Worm (Caenorhabditis elegans) whole organism, L4 larva: ENCODE measurements around the gene Y23B4A.1.
A peak's percentile ranks its signal among the peaks of the same experiment; 100 is the strongest.

Experiments
- T26A8.4 ChIP-seq: fragments of 200-800 bp; sonication (Bioruptor generic); IDR thresholded peaks from 2 replicates; pipeline ENCODE4 v1.3.6; 2022; ENCODE audit warnings: missing genetic modification characterization, missing compliant biosample characterization
- Y48G9A.11 ChIP-seq: fragments of 200-800 bp; sonication (Bioruptor generic); IDR thresholded peaks from 2 replicates; pipeline ENCODE4 v1.3.6; 2022; ENCODE audit warnings: missing genetic modification reagents, missing genetic modification characterization, missing compliant biosample characterization
- Y5F2A.4 ChIP-seq: fragments of 200-800 bp; sonication (Bioruptor generic); optimal IDR thresholded peaks from 2 replicates; lab custom pipeline; 2018; ENCODE audit warnings: mild to moderate bottlenecking, missing genetic modification characterization, missing compliant biosample characterization
- Y75B8A.6 ChIP-seq: fragments of 200-800 bp; sonication (Bioruptor generic); IDR thresholded peaks from 2 replicates; pipeline ENCODE4 v1.3.6; 2022; ENCODE audit warnings: missing genetic modification reagents, missing genetic modification characterization, missing compliant biosample characterization
- ZK337.2 ChIP-seq: fragments of 200-800 bp; sonication (Bioruptor generic); IDR thresholded peaks from 2 replicates; pipeline ENCODE4 v1.3.6; 2022; ENCODE audit warnings: missing genetic modification reagents, missing genetic modification characterization, missing compliant biosample characterization
- aha-1 ChIP-seq: fragments of 150-350 bp; peaks from one replicate; lab custom pipeline; 2014; ENCODE audit warnings: missing biosample characterization, missing genetic modification characterization
- arid-1 ChIP-seq: fragments of 200-800 bp; sonication (Bioruptor generic); conservative IDR thresholded peaks from 2 replicates; pipeline ENCODE4 v1.3.6; 2022; ENCODE audit warnings: missing genetic modification reagents, missing genetic modification characterization, missing compliant biosample characterization
- attf-4 ChIP-seq: sonication (generic microtip); optimal IDR thresholded peaks from 3 replicates; lab custom pipeline; 2017; ENCODE audit warnings: missing biosample characterization, missing genetic modification characterization
- ceh-28 ChIP-seq: fragments of 150-350 bp; optimal IDR thresholded peaks from 2 replicates; lab custom pipeline; 2014; ENCODE audit warnings: missing biosample characterization, missing genetic modification reagents, missing genetic modification characterization
- ceh-44 ChIP-seq: fragments of 200-800 bp; sonication (Bioruptor generic); IDR thresholded peaks from 2 replicates; pipeline ENCODE4 v1.3.6; 2022; ENCODE audit warnings: missing genetic modification reagents, missing genetic modification characterization, missing compliant biosample characterization
- ces-1 ChIP-seq: fragments of 150-350 bp; sonication (generic microtip); optimal IDR thresholded peaks from 4 replicates; lab custom pipeline; 2014; ENCODE audit warnings: missing biosample characterization, missing genetic modification reagents, missing genetic modification characterization
- daf-12 ChIP-seq: fragments of 150-350 bp; optimal IDR thresholded peaks from 2 replicates; lab custom pipeline; 2014; ENCODE audit warnings: missing biosample characterization, missing genetic modification reagents, missing genetic modification characterization
- daf-8 ChIP-seq: fragments of 200-800 bp; sonication (Bioruptor generic); IDR thresholded peaks from 2 replicates; pipeline ENCODE4 v1.3.6; 2022; ENCODE audit warnings: missing genetic modification characterization, missing compliant biosample characterization
- duxl-1 ChIP-seq: sonication (generic microtip); optimal IDR thresholded peaks from 2 replicates; lab custom pipeline; 2016; ENCODE audit warnings: mild to moderate bottlenecking, missing genetic modification characterization, moderate library complexity, missing compliant biosample characterization; ENCODE audit not compliant: poor library complexity
- lin-1 ChIP-seq: fragments of 200-800 bp; sonication (Bioruptor generic); IDR thresholded peaks from 2 replicates; pipeline ENCODE4 v1.3.6; 2022; ENCODE audit warnings: missing genetic modification reagents, missing genetic modification characterization, missing compliant biosample characterization
- lin-29 ChIP-seq: fragments of 200-800 bp; sonication (Bioruptor generic); IDR thresholded peaks from 2 replicates; pipeline ENCODE4 v1.3.6; 2022; ENCODE audit warnings: missing genetic modification reagents, missing genetic modification characterization, missing compliant biosample characterization
- lir-3 ChIP-seq: sonication (generic microtip); optimal IDR thresholded peaks from 2 replicates; lab custom pipeline; 2016; ENCODE audit warnings: mild to moderate bottlenecking, missing genetic modification characterization, missing compliant biosample characterization
- madf-9 ChIP-seq: fragments of 200-800 bp; sonication (Bioruptor generic); conservative IDR thresholded peaks from 2 replicates; pipeline ENCODE4 v1.3.6; 2022; ENCODE audit warnings: missing genetic modification reagents, missing genetic modification characterization, missing compliant biosample characterization
- mes-2 ChIP-seq: sonication (generic microtip); optimal IDR thresholded peaks from 2 replicates; lab custom pipeline; 2016; ENCODE audit warnings: missing genotype, mild to moderate bottlenecking, missing genetic modification characterization, missing compliant biosample characterization; ENCODE audit not compliant: poor library complexity, severe bottlenecking
- nhr-11 ChIP-seq: fragments of 150-350 bp; optimal IDR thresholded peaks from 2 replicates; lab custom pipeline; 2014; ENCODE audit warnings: missing biosample characterization, missing genetic modification characterization
- nhr-28 ChIP-seq: fragments of 150-350 bp; optimal IDR thresholded peaks from 2 replicates; lab custom pipeline; 2014; ENCODE audit warnings: missing biosample characterization, missing genetic modification characterization
- nhr-42 ChIP-seq: fragments of 200-800 bp; sonication (Bioruptor generic); IDR thresholded peaks from 2 replicates; pipeline ENCODE4 v1.3.6; 2022; ENCODE audit warnings: missing genetic modification characterization, missing compliant biosample characterization
- nhr-76 ChIP-seq: fragments of 150-350 bp; optimal IDR thresholded peaks from 2 replicates; lab custom pipeline; 2014; ENCODE audit warnings: missing biosample characterization, missing genetic modification characterization
- pqm-1 ChIP-seq: sonication (generic microtip); optimal IDR thresholded peaks from 2 replicates; lab custom pipeline; 2017; ENCODE audit warnings: missing biosample characterization, missing genetic modification characterization
- saeg-2 ChIP-seq: fragments of 200-800 bp; sonication (Bioruptor generic); IDR thresholded peaks from 2 replicates; pipeline ENCODE4 v1.3.6; 2022; ENCODE audit warnings: missing genetic modification reagents, missing genetic modification characterization, missing compliant biosample characterization
- set-16 ChIP-seq: fragments of 200-800 bp; sonication (Bioruptor generic); IDR thresholded peaks from 2 replicates; pipeline ENCODE4 v1.3.6; 2022; ENCODE audit warnings: missing genetic modification reagents, missing genetic modification characterization, missing compliant biosample characterization
- unc-130 ChIP-seq: sonication (generic microtip); optimal IDR thresholded peaks from 2 replicates; lab custom pipeline; 2016; ENCODE audit warnings: missing genetic modification reagents, missing genetic modification characterization, missing compliant biosample characterization
- unc-62 ChIP-seq, 3 experiments: fragments of 150-350 bp in 1 of 3; sonication (generic microtip); optimal IDR thresholded peaks in 2 of 3; peaks in 1 of 3; 1 replicate in 1 of 3; 2 replicates in 2 of 3; lab custom pipeline; 2014 to 2017; ENCODE audit warnings: missing biosample characterization in 3 of 3, missing genetic modification characterization in 3 of 3, missing genetic modification reagents in 3 of 3, missing genotype in 1 of 3
- vab-7 ChIP-seq: fragments of 200-800 bp; sonication (Bioruptor generic); IDR thresholded peaks from 2 replicates; pipeline ENCODE4 v1.3.6; 2022; ENCODE audit warnings: missing genetic modification reagents, missing genetic modification characterization, missing compliant biosample characterization
- zip-2 ChIP-seq: fragments of 150-350 bp; optimal IDR thresholded peaks from 2 replicates; lab custom pipeline; 2014; ENCODE audit warnings: missing biosample characterization, missing genetic modification characterization
- ztf-11 ChIP-seq: fragments of 150-350 bp; optimal IDR thresholded peaks from 2 replicates; lab custom pipeline; 2014; ENCODE audit warnings: missing biosample characterization, missing genetic modification characterization

The Y23B4A.1 gene

DNA sequence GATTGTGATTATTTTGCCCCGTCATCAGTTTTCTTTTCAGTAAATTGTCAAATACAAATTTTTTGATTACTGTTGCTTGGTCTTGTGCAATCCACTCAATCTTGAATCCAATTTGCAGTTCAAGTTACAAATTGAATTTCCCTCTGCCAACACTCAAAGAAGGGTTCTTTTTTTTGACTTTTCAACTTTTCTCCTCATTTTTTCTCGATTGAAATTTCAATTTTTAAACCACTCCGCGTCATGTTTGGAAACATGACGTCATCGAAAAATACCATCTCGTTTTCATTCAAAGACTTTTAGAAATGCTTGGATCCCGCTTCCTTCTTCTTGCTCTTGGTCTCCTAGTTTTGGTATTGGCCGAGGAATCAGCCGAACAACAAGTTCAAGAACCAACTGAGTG is 31.6 kb downstream of the Y23B4A.1 start, which contains the start of gene flp-7:
Gene flp-7 (plus strand): TSS at position 301 of the 400 bp plus-strand sequence.
- peak; percentile 30 for TF ChIP-seq ces-1 (GFP tag; lab: Kevin White, UChicago)
- no peak for TF ChIP-seq ceh-44 (GFP tag; lab: Robert Waterston, UW)
- TF ChIP-seq pqm-1 (tag; lab: Kevin White, UChicago), result no peak

DNA sequence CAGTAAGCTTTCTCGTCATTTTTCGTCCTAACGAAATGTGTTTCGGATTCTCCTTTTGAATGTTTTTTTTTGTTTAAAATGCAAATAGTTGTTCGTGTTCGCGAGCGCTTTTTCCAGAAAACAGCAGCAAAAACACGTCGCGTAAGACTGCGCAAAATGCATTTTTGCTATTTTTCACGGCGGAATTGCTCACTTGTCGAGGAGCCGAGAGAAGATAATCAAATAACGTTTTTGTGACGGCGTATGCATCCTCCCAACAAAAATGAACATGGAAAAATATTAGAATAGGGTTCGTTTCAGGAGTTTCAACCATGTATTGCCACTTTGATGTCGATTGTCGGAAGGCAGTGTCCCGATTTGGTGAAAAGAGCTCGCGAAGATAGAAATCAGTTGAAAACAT is 40.1 kb downstream of the Y23B4A.1 start:
- no peak for TF ChIP-seq Y5F2A.4 (GFP tag; lab: Kevin White, UChicago)
- TF ChIP-seq ces-1 (GFP tag; lab: Kevin White, UChicago), result peak; percentile 74

DNA sequence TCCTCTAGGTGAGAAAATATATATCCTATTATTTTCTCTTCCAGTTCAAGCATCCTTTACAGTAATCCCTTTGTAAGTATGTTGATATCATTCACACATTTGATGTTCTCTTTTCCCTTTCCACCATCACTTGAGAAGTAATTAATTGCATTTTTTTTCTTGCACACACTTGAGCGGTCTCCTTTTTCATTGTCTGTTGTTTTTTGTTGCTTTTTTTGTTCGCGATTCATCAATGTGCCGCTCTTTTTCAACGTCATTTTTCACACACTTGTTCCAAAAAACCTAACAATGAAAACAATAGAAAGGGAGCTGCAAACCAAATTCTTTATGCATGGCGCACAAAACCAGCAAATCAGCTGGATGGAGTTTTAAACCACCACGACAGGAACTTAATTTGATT is 41.6 kb downstream of the Y23B4A.1 start, which contains the start of gene F49E10.4:
Gene F49E10.4 (plus strand): TSS at position 301 of the 400 bp plus-strand sequence.
- no peak for TF ChIP-seq lin-29 (GFP tag; lab: Robert Waterston, UW)
- no peak for TF ChIP-seq ceh-44 (GFP tag; lab: Robert Waterston, UW)
- no peak for TF ChIP-seq T26A8.4 (GFP tag; lab: Robert Waterston, UW)
- no peak for TF ChIP-seq lir-3 (tag; lab: Kevin White, UChicago)
- TF ChIP-seq nhr-11 (tag; lab: Kevin White, UChicago), result no peak

DNA sequence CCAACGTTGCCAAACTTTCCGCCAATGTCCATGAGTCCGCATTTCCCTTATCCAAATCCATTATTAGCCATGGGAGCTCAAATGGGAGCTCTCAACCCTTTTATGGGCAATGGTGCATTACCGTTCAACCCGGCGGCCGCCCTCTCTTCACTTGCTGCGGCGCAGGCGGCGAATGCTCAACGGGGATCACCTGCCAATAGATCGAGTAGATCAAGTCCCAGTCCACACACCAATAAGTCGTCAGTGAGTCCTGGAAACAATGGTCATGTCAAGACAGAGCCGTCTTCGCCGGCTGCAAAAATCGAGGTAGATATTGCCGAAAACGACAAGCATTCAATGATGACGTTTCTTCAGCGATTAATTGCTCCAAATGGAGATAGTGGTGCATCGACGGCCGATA is 45.0 kb downstream of the Y23B4A.1 start:
- TF ChIP-seq ceh-28 (tag; lab: Kevin White, UChicago) (no peak), lin-1 (no peak), arid-1 (GFP tag; lab: Robert Waterston, UW) (no peak), set-16 (GFP tag; lab: Robert Waterston, UW) (peak; percentile 26; the same call in 1 of the 2 replicates), nhr-28 (tag; lab: Kevin White, UChicago) (no peak), daf-12 (tag; lab: Kevin White, UChicago) (no peak), duxl-1 (tag; lab: Kevin White, UChicago) (no peak), ZK337.2 (GFP tag; lab: Robert Waterston, UW) (no peak)

DNA sequence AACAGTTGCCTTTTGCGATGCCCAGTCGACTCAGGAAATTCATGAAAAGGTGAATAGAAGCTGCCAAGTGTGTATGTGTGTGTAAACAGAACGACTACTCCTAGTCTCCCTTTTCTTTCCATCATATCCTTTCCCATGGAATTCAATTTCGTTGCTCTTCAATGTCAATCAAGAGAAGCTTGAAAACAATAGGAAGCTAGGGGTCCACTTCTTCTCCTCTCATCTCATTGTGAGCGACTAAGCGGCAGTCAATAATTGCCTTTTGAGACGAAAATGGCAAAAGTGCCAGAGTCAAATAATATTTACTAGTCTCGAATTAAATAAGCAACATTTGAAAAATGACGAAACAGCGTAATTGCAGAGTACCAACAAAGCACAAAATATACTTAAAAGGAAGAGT is 47.6 kb downstream of the Y23B4A.1 start:
- TF ChIP-seq attf-4 (no peak), aha-1 (tag; lab: Kevin White, UChicago) (no peak), nhr-76 (tag; lab: Kevin White, UChicago) (no peak), ztf-11 (tag; lab: Kevin White, UChicago) (no peak), Y75B8A.6 (GFP tag; lab: Robert Waterston, UW) (no peak), arid-1 (GFP tag; lab: Robert Waterston, UW) (no peak), madf-9 (GFP tag; lab: Robert Waterston, UW) (no peak)

DNA sequence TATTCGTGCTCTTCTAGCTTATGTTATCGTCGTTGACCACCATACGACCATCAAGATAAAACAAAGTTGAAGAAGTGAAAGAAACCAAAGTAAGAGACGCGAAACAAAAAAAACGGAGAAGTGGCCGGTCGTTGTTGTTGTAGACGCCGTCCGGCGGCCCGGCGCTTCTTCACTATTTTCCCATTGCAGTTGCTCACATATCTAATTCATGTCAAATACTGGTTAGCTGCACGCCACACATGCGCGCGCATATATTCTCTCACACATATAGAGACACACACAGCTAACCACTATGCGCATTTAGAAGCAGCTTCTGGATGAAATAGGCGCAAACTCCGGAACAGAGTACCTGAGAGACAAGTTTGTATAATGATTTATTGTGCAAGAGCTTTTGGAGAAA is 49.2 kb downstream of the Y23B4A.1 start:
- TF ChIP-seq daf-8 (GFP tag; lab: Robert Waterston, UW) (no peak), vab-7 (GFP tag; lab: Robert Waterston, UW) (0 out of 2 replicates have a peak, but pooled peaks have one; percentile 8), unc-130 (GFP tag; lab: Kevin White, UChicago) (no peak), Y48G9A.11 (GFP tag; lab: Robert Waterston, UW) (no peak), saeg-2 (no peak), nhr-42 (no peak), unc-62 (GFP tag; optimal IDR thresholded peaks at IDR 0.05 in 1 of 2; lab: Kevin White, UChicago) (peak in 1 of 2 experiments; percentile 93), unc-62 (tag; optimal IDR thresholded peaks at IDR 0.05; lab: Kevin White, UChicago) (no peak), mes-2 (peak; percentile 13), aha-1 (tag; lab: Kevin White, UChicago) (peak; percentile 40), zip-2 (tag; lab: Kevin White, UChicago) (no peak), lin-1 (no peak)
